Fruit fly (Drosophila melanogaster) whole organism, embryonic: ENCODE data around the gene Cdc23.

Source experiments
- ATbp ChIP-seq: fragments of 200-800 bp; sonication (Bioruptor generic); optimal IDR thresholded peaks from 2 replicates; lab custom pipeline; 2017; ENCODE audit warnings: missing biosample characterization, mild to moderate bottlenecking, missing genetic modification characterization, missing genetic modification reagents
- CG12769 ChIP-seq: fragments of 200-800 bp; sonication (Bioruptor generic); optimal IDR thresholded peaks from 2 replicates; lab custom pipeline; 2019; ENCODE audit warnings: missing biosample characterization, mild to moderate bottlenecking, missing genetic modification characterization, moderate library complexity
- CG13894 ChIP-seq: fragments of 200-800 bp; sonication (Bioruptor generic); optimal IDR thresholded peaks from 3 replicates; lab custom pipeline; 2018; ENCODE audit warnings: missing biosample characterization, mild to moderate bottlenecking, missing genetic modification characterization, moderate library complexity
- CG16863 ChIP-seq: fragments of 200-800 bp; sonication (Bioruptor generic); optimal IDR thresholded peaks from 3 replicates; lab custom pipeline; 2016; ENCODE audit warnings: missing biosample characterization, missing genetic modification characterization
- CG17912 ChIP-seq: fragments of 200-800 bp; sonication (Bioruptor generic); optimal IDR thresholded peaks from 2 replicates; lab custom pipeline; 2018; ENCODE audit warnings: missing biosample characterization, mild to moderate bottlenecking, missing genetic modification characterization
- CG31441 ChIP-seq: fragments of 200-800 bp; sonication (Bioruptor generic); IDR thresholded peaks from 2 replicates; pipeline ENCODE4 v1.3.6; 2022; ENCODE audit warnings: missing biosample characterization, missing genetic modification characterization
- Hmr ChIP-seq: fragments of 200-800 bp; sonication (Bioruptor generic); optimal IDR thresholded peaks from 3 replicates; lab custom pipeline; 2017; ENCODE audit warnings: mild to moderate bottlenecking, missing biosample characterization, missing genetic modification reagents, missing genetic modification characterization
- NC2α ChIP-seq: fragments of 200-800 bp; sonication (Bioruptor generic); optimal IDR thresholded peaks from 2 replicates; lab custom pipeline; 2016; ENCODE audit warnings: missing biosample characterization, missing genetic modification characterization
- mam ChIP-seq: fragments of 200-800 bp; sonication (Bioruptor generic); optimal IDR thresholded peaks from 3 replicates; lab custom pipeline; 2016; ENCODE audit warnings: missing biosample characterization, missing genetic modification characterization
- rib ChIP-seq: fragments of 200-800 bp; sonication (Bioruptor generic); IDR thresholded peaks from 2 replicates; pipeline ENCODE4 v1.3.6; 2022; ENCODE audit warnings: missing biosample characterization, missing genetic modification characterization
- sens ChIP-seq: fragments of 200-800 bp; sonication (Bioruptor generic); peaks from one replicate; lab custom pipeline; 2016; ENCODE audit warnings: missing biosample characterization, missing genetic modification characterization
- z ChIP-seq: fragments of 200-800 bp; sonication (Bioruptor generic); IDR thresholded peaks from 3 replicates; pipeline ENCODE4 v1.3.6; 2022; ENCODE audit warnings: missing biosample characterization, missing genetic modification characterization

dm6 chr2L:20428382-20428755 is 30.8 kb upstream of the Cdc23 start:
- TF ChIP-seq Hmr, result no peak
- no peak for TF ChIP-seq rib (GFP tag; lab: Robert Waterston, UW)
- no peak for TF ChIP-seq mam (GFP tag; lab: Kevin White, UChicago)
- TF ChIP-seq CG13894 (tag; lab: Kevin White, UChicago), result no peak
- TF ChIP-seq CG31441, result no peak
- TF ChIP-seq NC2α, result no peak
- no peak for TF ChIP-seq CG16863 (GFP tag; lab: Kevin White, UChicago)
- peak; percentile 85 for TF ChIP-seq sens
- no peak for TF ChIP-seq z (GFP tag; lab: Robert Waterston, UW)
- no peak for TF ChIP-seq ATbp (GFP tag; lab: Kevin White, UChicago)
- no peak for TF ChIP-seq CG17912
- TF ChIP-seq CG12769 (tag; lab: Kevin White, UChicago), result no peak
